Fruit fly (Drosophila melanogaster) whole organism, embryonic: ENCODE results near the gene CG6006.

Experiments used
- Bgb ChIP-seq: fragments of 200-800 bp; sonication (Bioruptor generic); IDR thresholded peaks from 2 replicates; pipeline ENCODE4 v1.3.6; 2022; ENCODE audit warnings: missing biosample characterization, missing genetic modification characterization; ENCODE audit not compliant: partially characterized antibody
- CG10267 ChIP-seq: fragments of 200-800 bp; sonication (Bioruptor generic); optimal IDR thresholded peaks from 2 replicates; lab custom pipeline; 2018; ENCODE audit warnings: missing biosample characterization, mild to moderate bottlenecking, missing genetic modification characterization, moderate library complexity
- CG11456 ChIP-seq: fragments of 200-800 bp; sonication (Bioruptor generic); IDR thresholded peaks from 3 replicates; pipeline ENCODE4 v1.3.6; 2022; ENCODE audit warnings: missing biosample characterization, missing genetic modification characterization
- CG11560 ChIP-seq: fragments of 200-800 bp; sonication (Bioruptor generic); IDR thresholded peaks from 3 replicates; pipeline ENCODE4 v1.3.6; 2022; ENCODE audit warnings: missing biosample characterization, missing genetic modification characterization
- CG14667 ChIP-seq: fragments of 200-800 bp; sonication (Bioruptor generic); IDR thresholded peaks from 2 replicates; pipeline ENCODE4 v1.3.6; 2022; ENCODE audit warnings: missing biosample characterization, missing genetic modification characterization
- CG15514 ChIP-seq: fragments of 200-800 bp; sonication (Bioruptor generic); optimal IDR thresholded peaks from 3 replicates; lab custom pipeline; 2017; ENCODE audit warnings: missing biosample characterization, missing genetic modification characterization, mild to moderate bottlenecking, moderate library complexity, missing genetic modification reagents
- CG16863 ChIP-seq: fragments of 200-800 bp; sonication (Bioruptor generic); optimal IDR thresholded peaks from 3 replicates; lab custom pipeline; 2016; ENCODE audit warnings: missing biosample characterization, missing genetic modification characterization
- CG17186 ChIP-seq: fragments of 200-800 bp; sonication (Bioruptor generic); optimal IDR thresholded peaks from 3 replicates; lab custom pipeline; 2017; ENCODE audit warnings: missing biosample characterization, missing genetic modification reagents, missing genetic modification characterization
- CG18262 ChIP-seq: fragments of 200-800 bp; optimal IDR thresholded peaks from 3 replicates; lab custom pipeline; 2019; ENCODE audit warnings: missing biosample characterization, mild to moderate bottlenecking, missing genetic modification characterization, moderate library complexity
- CG30403 ChIP-seq: fragments of 200-800 bp; sonication (Bioruptor generic); optimal IDR thresholded peaks from 3 replicates; lab custom pipeline; 2016; ENCODE audit warnings: missing biosample characterization, missing genetic modification characterization
- CG32532 ChIP-seq: fragments of 200-800 bp; sonication (Bioruptor generic); IDR thresholded peaks from 2 replicates; pipeline ENCODE4 v1.3.6; 2022; ENCODE audit warnings: missing biosample characterization, missing genetic modification characterization
- CG4617 ChIP-seq: fragments of 200-800 bp; sonication (Bioruptor generic); optimal IDR thresholded peaks from 3 replicates; lab custom pipeline; 2016; ENCODE audit warnings: missing biosample characterization, missing genetic modification characterization, borderline replicate concordance
- CG4730 ChIP-seq: fragments of 200-800 bp; sonication (Bioruptor generic); IDR thresholded peaks from 2 replicates; pipeline ENCODE4 v1.3.6; 2022; ENCODE audit warnings: missing biosample characterization, missing genetic modification characterization
- CG6254 ChIP-seq: fragments of 200-800 bp; sonication (Bioruptor generic); optimal IDR thresholded peaks from 3 replicates; lab custom pipeline; 2017; ENCODE audit warnings: mild to moderate bottlenecking, missing biosample characterization, missing genetic modification reagents, missing genetic modification characterization
- CG6683 ChIP-seq: fragments of 200-800 bp; sonication (Bioruptor generic); optimal IDR thresholded peaks from 2 replicates; lab custom pipeline; 2017; ENCODE audit warnings: missing biosample characterization, mild to moderate bottlenecking, missing genetic modification characterization, missing genetic modification reagents
- CG8478 ChIP-seq: fragments of >200 bp; optimal IDR thresholded peaks from 2 replicates; lab custom pipeline; 2018
- CTCF ChIP-seq: fragments of 200-800 bp; sonication (Bioruptor generic); optimal IDR thresholded peaks from 2 replicates; lab custom pipeline; 2017; ENCODE audit warnings: missing biosample characterization, mild to moderate bottlenecking, missing genetic modification characterization, moderate library complexity
- CkIIα-i1 ChIP-seq: fragments of 200-800 bp; sonication (Bioruptor generic); IDR thresholded peaks from 2 replicates; pipeline ENCODE4 v1.3.6; 2022; ENCODE audit warnings: missing biosample characterization, missing genetic modification characterization
- CrebB ChIP-seq: fragments of 200-800 bp; sonication (Bioruptor generic); optimal IDR thresholded peaks from 3 replicates; lab custom pipeline; 2018; ENCODE audit warnings: missing biosample characterization, mild to moderate bottlenecking, missing genetic modification characterization
- Dad ChIP-seq: fragments of 200-800 bp; sonication (Bioruptor generic); optimal IDR thresholded peaks from 3 replicates; lab custom pipeline; 2016; ENCODE audit warnings: missing biosample characterization, missing genetic modification characterization
- Dref ChIP-seq: fragments of 200-800 bp; sonication (Bioruptor generic); IDR thresholded peaks from 2 replicates; pipeline ENCODE4 v1.3.6; 2022; ENCODE audit warnings: missing biosample characterization, missing genetic modification characterization
- Fer2 ChIP-seq: fragments of 200-800 bp; sonication (Bioruptor generic); optimal IDR thresholded peaks from 2 replicates; lab custom pipeline; 2018; ENCODE audit warnings: missing biosample characterization, mild to moderate bottlenecking, missing genetic modification characterization, moderate library complexity
- Hey ChIP-seq: fragments of 200-800 bp; sonication (Bioruptor generic); optimal IDR thresholded peaks from 3 replicates; lab custom pipeline; 2018; ENCODE audit warnings: missing biosample characterization, mild to moderate bottlenecking, missing genetic modification characterization
- HmgD ChIP-seq: fragments of 200-800 bp; sonication (Bioruptor generic); optimal IDR thresholded peaks from 3 replicates; lab custom pipeline; 2016; ENCODE audit warnings: missing biosample characterization, missing genetic modification characterization
- Hr3 ChIP-seq: fragments of 200-800 bp; sonication (Bioruptor generic); optimal IDR thresholded peaks from 3 replicates; lab custom pipeline; 2016; ENCODE audit warnings: missing biosample characterization, missing genetic modification characterization
- MBD-R2 ChIP-seq: fragments of 200-800 bp; sonication (Bioruptor generic); IDR thresholded peaks from 2 replicates; pipeline ENCODE4 v1.3.6; 2022; ENCODE audit warnings: missing biosample characterization, missing genetic modification characterization
- Med ChIP-seq: fragments of 200-800 bp; sonication (Bioruptor generic); peaks from one replicate; lab custom pipeline; 2016; ENCODE audit warnings: missing biosample characterization, missing genetic modification characterization, mild to moderate bottlenecking, inconsistent platforms, moderate library complexity
- Mes4 ChIP-seq: fragments of 200-800 bp; sonication (Bioruptor generic); optimal IDR thresholded peaks from 2 replicates; lab custom pipeline; 2016; ENCODE audit warnings: missing biosample characterization, missing genetic modification characterization
- NFAT ChIP-seq: fragments of 200-800 bp; sonication (Bioruptor generic); IDR thresholded peaks from 2 replicates; pipeline ENCODE4 v1.3.6; 2022; ENCODE audit warnings: missing biosample characterization, missing genetic modification characterization
- Nf-YB ChIP-seq: fragments of 200-800 bp; sonication (Bioruptor generic); optimal IDR thresholded peaks from 3 replicates; lab custom pipeline; 2019; ENCODE audit warnings: missing biosample characterization, mild to moderate bottlenecking, missing genetic modification characterization, moderate library complexity
- Sin3A ChIP-seq: fragments of >200 bp; optimal IDR thresholded peaks from 2 replicates; lab custom pipeline; 2018
- Xbp1 ChIP-seq: fragments of 200-800 bp; sonication (Bioruptor generic); optimal IDR thresholded peaks from 3 replicates; lab custom pipeline; 2016; ENCODE audit warnings: missing biosample characterization, mild to moderate bottlenecking, missing genetic modification characterization
- ato ChIP-seq: fragments of 200-800 bp; sonication (Bioruptor generic); IDR thresholded peaks from 2 replicates; pipeline ENCODE4 v1.3.6; 2022; ENCODE audit warnings: missing biosample characterization, missing genetic modification characterization; ENCODE audit not compliant: partially characterized antibody
- bcd ChIP-seq: fragments of 200-800 bp; sonication (Bioruptor generic); optimal IDR thresholded peaks from 2 replicates; lab custom pipeline; 2017; ENCODE audit warnings: missing biosample characterization, mild to moderate bottlenecking, missing genetic modification characterization
- caup ChIP-seq: fragments of 200-800 bp; sonication (Bioruptor generic); optimal IDR thresholded peaks from 3 replicates; lab custom pipeline; 2017; ENCODE audit warnings: missing biosample characterization, mild to moderate bottlenecking, missing genetic modification characterization, moderate library complexity; ENCODE audit not compliant: severe bottlenecking
- da ChIP-seq: fragments of 200-800 bp; sonication (Bioruptor generic); optimal IDR thresholded peaks from 2 replicates; lab custom pipeline; 2016; ENCODE audit warnings: missing biosample characterization, missing genetic modification characterization
- h ChIP-seq: fragments of >200 bp; optimal IDR thresholded peaks from 2 replicates; lab custom pipeline; 2017
- hb ChIP-seq: fragments of 200-800 bp; sonication (Bioruptor generic); IDR thresholded peaks from 3 replicates; pipeline ENCODE4 v1.3.6; 2022; ENCODE audit warnings: missing biosample characterization, missing genetic modification characterization; ENCODE audit not compliant: partially characterized antibody
- kni ChIP-seq: fragments of 200-800 bp; sonication (Bioruptor generic); optimal IDR thresholded peaks from 3 replicates; lab custom pipeline; 2017; ENCODE audit warnings: mild to moderate bottlenecking, missing biosample characterization, missing genetic modification reagents, missing genetic modification characterization
- lab ChIP-seq: fragments of 200-800 bp; sonication (Bioruptor generic); optimal IDR thresholded peaks from 3 replicates; lab custom pipeline; 2017; ENCODE audit warnings: missing biosample characterization, missing genetic modification characterization, mild to moderate bottlenecking, moderate library complexity, missing genetic modification reagents
- luna ChIP-seq: fragments of 200-800 bp; sonication (Bioruptor generic); optimal IDR thresholded peaks from 2 replicates; lab custom pipeline; 2016; ENCODE audit warnings: missing biosample characterization, missing genetic modification characterization
- nau ChIP-seq: fragments of 200-800 bp; sonication (Bioruptor generic); optimal IDR thresholded peaks from 3 replicates; lab custom pipeline; 2017; ENCODE audit warnings: missing biosample characterization, mild to moderate bottlenecking, missing genetic modification characterization, missing genetic modification reagents
- nom ChIP-seq: fragments of 200-800 bp; sonication (Bioruptor generic); optimal IDR thresholded peaks from 2 replicates; lab custom pipeline; 2017; ENCODE audit warnings: missing biosample characterization, missing genetic modification characterization, mild to moderate bottlenecking, moderate library complexity, missing genetic modification reagents
- otp ChIP-seq: fragments of 200-800 bp; sonication (Bioruptor generic); IDR thresholded peaks from 3 replicates; pipeline ENCODE4, ENCODE4 v1.3.6; 2022; ENCODE audit warnings: missing biosample characterization, missing genetic modification characterization
- pita ChIP-seq: fragments of 200-800 bp; sonication (Bioruptor generic); optimal IDR thresholded peaks from 2 replicates; lab custom pipeline; 2017; ENCODE audit warnings: missing biosample characterization, mild to moderate bottlenecking, missing genetic modification characterization
- row ChIP-seq: fragments of 200-800 bp; sonication (Bioruptor generic); IDR thresholded peaks from 3 replicates; pipeline ENCODE4 v1.3.6; 2022; ENCODE audit warnings: missing biosample characterization, missing genetic modification characterization
- schlank ChIP-seq: fragments of 200-800 bp; sonication (Bioruptor generic); optimal IDR thresholded peaks from 2 replicates; lab custom pipeline; 2018; ENCODE audit warnings: missing biosample characterization, mild to moderate bottlenecking, missing genetic modification characterization
- sima ChIP-seq: fragments of 200-800 bp; sonication (Bioruptor generic); optimal IDR thresholded peaks from 2 replicates; lab custom pipeline; 2016; ENCODE audit warnings: missing biosample characterization, missing genetic modification characterization
- tna ChIP-seq: fragments of 200-800 bp; sonication (Bioruptor generic); IDR thresholded peaks from 2 replicates; pipeline ENCODE4 v1.3.6; 2022; ENCODE audit warnings: missing biosample characterization, missing genetic modification characterization; ENCODE audit not compliant: partially characterized antibody
- trh ChIP-seq: fragments of 200-800 bp; sonication (Bioruptor generic); optimal IDR thresholded peaks from 2 replicates; lab custom pipeline; 2016; ENCODE audit warnings: missing biosample characterization, missing genetic modification characterization
- zf30C ChIP-seq: fragments of 200-800 bp; sonication (Bioruptor generic); optimal IDR thresholded peaks from 3 replicates; lab custom pipeline; 2018; ENCODE audit warnings: missing biosample characterization, mild to moderate bottlenecking, missing genetic modification characterization

The CG6006 gene

DNA sequence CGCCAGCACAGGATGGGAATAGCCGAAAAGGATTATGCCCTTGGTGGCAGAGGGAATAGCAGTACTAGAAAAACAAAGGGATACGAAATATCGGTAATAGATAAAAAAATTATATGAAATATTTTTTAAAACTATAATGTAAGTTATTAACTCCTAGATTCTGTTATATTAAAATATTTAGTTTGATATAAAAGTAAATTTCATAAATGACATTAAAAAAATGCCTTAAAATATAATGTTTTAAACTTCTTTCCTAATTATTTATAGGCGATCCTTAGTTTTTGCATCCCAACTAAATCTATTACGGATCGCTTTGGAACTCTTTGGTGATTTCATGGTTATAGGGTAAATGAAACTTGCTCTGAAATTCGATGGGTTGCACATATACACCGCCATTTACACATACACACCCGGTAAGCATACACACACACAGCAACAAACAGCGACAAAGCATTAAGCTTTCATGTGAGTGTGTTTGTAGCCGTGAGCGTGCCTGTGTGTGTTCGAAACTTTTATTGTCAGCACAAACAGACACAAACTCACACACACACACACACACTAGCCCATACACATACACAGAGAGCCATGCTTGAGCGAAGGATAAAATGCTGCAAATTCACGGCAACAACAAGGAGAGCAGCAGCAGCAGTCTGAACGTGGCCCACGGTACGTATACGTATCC is 59.2 kb downstream of the CG6006 start (continued):
- TF ChIP-seq Hr3 (peak; percentile 12), sima (GFP tag; lab: Kevin White, UChicago) (no peak), schlank (tag; lab: Kevin White, UChicago) (no peak), lab (GFP tag; lab: Kevin White, UChicago) (peak; percentile 48), tna (GFP tag; lab: Robert Waterston, UW) (no peak), CG14667 (GFP tag; lab: Robert Waterston, UW) (no peak), Dref (no peak), hb (GFP tag; lab: Robert Waterston, UW) (no peak), Hey (tag; lab: Kevin White, UChicago) (no peak), CTCF (GFP tag; lab: Kevin White, UChicago) (no peak), Xbp1 (GFP tag; lab: Kevin White, UChicago) (peak; percentile 2), Sin3A (no peak), nom (GFP tag; lab: Kevin White, UChicago) (peak; percentile 1), MBD-R2 (GFP tag; lab: Robert Waterston, UW) (no peak), CG8478 (no peak), Mes4 (GFP tag; lab: Kevin White, UChicago) (no peak), CG6683 (GFP tag; lab: Kevin White, UChicago) (peak; percentile 35), nau (GFP tag; lab: Kevin White, UChicago) (no peak), CG11456 (GFP tag; lab: Robert Waterston, UW) (no peak), zf30C (GFP tag; lab: Kevin White, UChicago) (no peak), HmgD (no peak), Bgb (GFP tag; lab: Robert Waterston, UW) (no peak), kni (GFP tag; lab: Kevin White, UChicago) (no peak), CG17186 (no peak), CG11560 (tag; lab: Robert Waterston, UW) (no peak), bcd (GFP tag; lab: Kevin White, UChicago) (peak; percentile 32), CG18262 (tag; lab: Kevin White, UChicago) (peak; percentile 54), CG30403 (GFP tag; lab: Kevin White, UChicago) (peak; percentile 42), CG15514 (GFP tag; lab: Kevin White, UChicago) (peak; percentile 21), ato (GFP tag; lab: Robert Waterston, UW) (no peak), CG4730 (GFP tag; lab: Robert Waterston, UW) (no peak), CG32532 (0 out of 2 replicates have a peak, but pooled peaks have one; percentile 2), Med (GFP tag; lab: Kevin White, UChicago) (peak; percentile 69), NFAT (GFP tag; lab: Robert Waterston, UW) (no peak), luna (GFP tag; lab: Kevin White, UChicago) (no peak), Fer2 (tag; lab: Kevin White, UChicago) (no peak), da (GFP tag; lab: Kevin White, UChicago) (no peak), CG10267 (tag; lab: Kevin White, UChicago) (peak; percentile 6), CG6254 (peak; percentile 11), CrebB (tag; lab: Kevin White, UChicago) (no peak), caup (GFP tag; lab: Kevin White, UChicago) (no peak), CkIIα-i1 (GFP tag; lab: Robert Waterston, UW) (no peak), CG16863 (GFP tag; lab: Kevin White, UChicago) (no peak), CG4617 (GFP tag; lab: Kevin White, UChicago) (no peak), pita (no peak), row (GFP tag; lab: Robert Waterston, UW) (peak; percentile 5; the same call in 1 of the 3 replicates), Nf-YB (GFP tag; lab: Kevin White, UChicago) (no peak), h (lab: Kevin White, UChicago) (no peak), trh (GFP tag; lab: Kevin White, UChicago) (no peak), Dad (GFP tag; lab: Kevin White, UChicago) (no peak), otp (GFP tag; lab: Robert Waterston, UW) (no peak)
